Fruit fly (Drosophila melanogaster) whole organism: Measurements from ENCODE around the gene TfIIFalpha.
A peak's percentile ranks its signal among the peaks of the same experiment; 100 is the strongest.

Experiments used
- CG8478 ChIP-seq: fragments of >200 bp; optimal IDR thresholded peaks from 2 replicates; lab custom pipeline; 2018; ENCODE audit warnings: inconsistent platforms
- Dll ChIP-seq: fragments of >200 bp; optimal IDR thresholded peaks from 2 replicates; lab custom pipeline; 2017
- EcR ChIP-seq, 2 experiments: fragments of >200 bp; optimal IDR thresholded peaks; 2 replicates each; lab custom pipeline; 2017; ENCODE audit warnings: missing biosample characterization in 2 of 2, missing genetic modification characterization in 2 of 2, missing genetic modification reagents in 2 of 2
- pan ChIP-seq: fragments of >200 bp; optimal IDR thresholded peaks from 2 replicates; lab custom pipeline; 2017
- psq ChIP-seq: fragments of >200 bp; optimal IDR thresholded peaks from 2 replicates; lab custom pipeline; 2017
- usp ChIP-seq: fragments of >200 bp; optimal IDR thresholded peaks from 2 replicates; lab custom pipeline; 2017; ENCODE audit warnings: missing biosample characterization, missing genetic modification characterization, mixed read lengths

The TfIIFalpha gene

dm6 chr3R:6401522-6401844 is 21.2 kb downstream of the TfIIFalpha start:
- TF ChIP-seq usp (GFP tag; lab: Kevin White, UChicago): no peak
- no peak for TF ChIP-seq EcR (GFP tag; optimal IDR thresholded peaks at IDR 0.05; lab: Kevin White, UChicago)
- no peak for TF ChIP-seq CG8478
- TF ChIP-seq pan (lab: Kevin White, UChicago): no peak
- TF ChIP-seq Dll (lab: Kevin White, UChicago): no peak
- TF ChIP-seq psq (lab: Kevin White, UChicago): no peak

dm6 chr3R:6402522-6403171 is 22.4 kb downstream of the TfIIFalpha start:
- TF ChIP-seq EcR (GFP tag; optimal IDR thresholded peaks at IDR 0.05; lab: Kevin White, UChicago) (no peak), CG8478 (no peak), Dll (lab: Kevin White, UChicago) (no peak), pan (lab: Kevin White, UChicago) (no peak), psq (lab: Kevin White, UChicago) (no peak), usp (GFP tag; lab: Kevin White, UChicago) (no peak)

- TF ChIP-seq pan (lab: Kevin White, UChicago) (no peak), psq (lab: Kevin White, UChicago) (no peak), CG8478 (no peak), Dll (lab: Kevin White, UChicago) (no peak), usp (GFP tag; lab: Kevin White, UChicago) (no peak), EcR (GFP tag; optimal IDR thresholded peaks at IDR 0.05; lab: Kevin White, UChicago) (no peak)
Observed at dm6 chr3R:6403674-6404073, 23.4 kb downstream of the TfIIFalpha start.

- no peak for TF ChIP-seq usp (GFP tag; lab: Kevin White, UChicago)
- TF ChIP-seq EcR (GFP tag; optimal IDR thresholded peaks at IDR 0.05; lab: Kevin White, UChicago): no peak
- TF ChIP-seq psq (lab: Kevin White, UChicago): no peak
Observed at dm6 chr3R:6404174-6404573, 23.9 kb downstream of the TfIIFalpha start.

- no peak for TF ChIP-seq usp (GFP tag; lab: Kevin White, UChicago)
- no peak for TF ChIP-seq EcR (GFP tag; optimal IDR thresholded peaks at IDR 0.05; lab: Kevin White, UChicago)
- TF ChIP-seq psq (lab: Kevin White, UChicago): no peak
- no peak for TF ChIP-seq pan (lab: Kevin White, UChicago)
- no peak for TF ChIP-seq Dll (lab: Kevin White, UChicago)
- no peak for TF ChIP-seq CG8478
Observed at dm6 chr3R:6405239-6405638, 25.0 kb downstream of the TfIIFalpha start.

- no peak for TF ChIP-seq CG8478
- TF ChIP-seq psq (lab: Kevin White, UChicago): no peak
- no peak for TF ChIP-seq Dll (lab: Kevin White, UChicago)
- TF ChIP-seq EcR (GFP tag; optimal IDR thresholded peaks at IDR 0.05; lab: Kevin White, UChicago): no peak
- TF ChIP-seq pan (lab: Kevin White, UChicago): no peak
- TF ChIP-seq usp (GFP tag; lab: Kevin White, UChicago): no peak
Observed at dm6 chr3R:6405674-6406565, 25.7 kb downstream of the TfIIFalpha start, which contains the start of gene Dmtn. Gene Dmtn, minus strand, starts transcription at chr3R:6405895.

dm6 chr3R:6406566-6407098 is 26.4 kb downstream of the TfIIFalpha start, which contains the start of gene gpp:
Gene gpp, plus strand, starts transcription at chr3R:6406855.
- TF ChIP-seq psq (lab: Kevin White, UChicago) (peak; percentile 21), Dll (lab: Kevin White, UChicago) (no peak)

- TF ChIP-seq psq (lab: Kevin White, UChicago) (no peak), pan (lab: Kevin White, UChicago) (no peak), Dll (lab: Kevin White, UChicago) (no peak), CG8478 (no peak), usp (GFP tag; lab: Kevin White, UChicago) (no peak), EcR (GFP tag; optimal IDR thresholded peaks at IDR 0.05; lab: Kevin White, UChicago) (no peak)
Observed at dm6 chr3R:6407544-6407943, 27.3 kb downstream of the TfIIFalpha start.

- TF ChIP-seq EcR (GFP tag; optimal IDR thresholded peaks at IDR 0.05; lab: Kevin White, UChicago): no peak
- no peak for TF ChIP-seq psq (lab: Kevin White, UChicago)
- no peak for TF ChIP-seq CG8478
- TF ChIP-seq usp (GFP tag; lab: Kevin White, UChicago): no peak
- TF ChIP-seq pan (lab: Kevin White, UChicago): no peak
- TF ChIP-seq Dll (lab: Kevin White, UChicago): no peak
Observed at dm6 chr3R:6408467-6408866, 28.2 kb downstream of the TfIIFalpha start.

- peak in 1 of 2 experiments; percentile 62 for TF ChIP-seq EcR (GFP tag; optimal IDR thresholded peaks at IDR 0.05; lab: Kevin White, UChicago)
- no peak for TF ChIP-seq psq (lab: Kevin White, UChicago)
- TF ChIP-seq usp (GFP tag; lab: Kevin White, UChicago): no peak
Observed at dm6 chr3R:6409153-6409571, 28.9 kb downstream of the TfIIFalpha start.

dm6 chr3R:6410412-6411225 is 30.4 kb downstream of the TfIIFalpha start:
- TF ChIP-seq EcR (GFP tag; optimal IDR thresholded peaks at IDR 0.05; lab: Kevin White, UChicago) (peak in 1 of 2 experiments; percentile 81), Dll (lab: Kevin White, UChicago) (no peak), CG8478 (no peak), psq (lab: Kevin White, UChicago) (no peak)
